Worm (Caenorhabditis elegans) whole organism, young adult: Measurements from ENCODE around the gene Y42G9A.3.

ENCODE experiments used
- ama-1 ChIP-seq, 3 experiments: fragments of 150-350 bp in 1 of 3; sonication (generic microtip) in 2 of 3; optimal IDR thresholded peaks; 2 replicates each; lab custom pipeline; 2014 to 2018; ENCODE audit warnings: missing biosample characterization in 2 of 3, missing genetic modification characterization in 2 of 3, missing genetic modification reagents in 2 of 3
- die-1 ChIP-seq: sonication (generic microtip); optimal IDR thresholded peaks from 2 replicates; lab custom pipeline; 2016; ENCODE audit warnings: missing genotype, mild to moderate bottlenecking, missing genetic modification characterization, missing compliant biosample characterization
- hmg-20 ChIP-seq: fragments of 200-800 bp; sonication (Bioruptor generic); IDR thresholded peaks from 2 replicates; pipeline ENCODE4 v1.3.6; 2022; ENCODE audit warnings: missing genetic modification reagents, missing genetic modification characterization, missing compliant biosample characterization
- let-607 ChIP-seq, 2 experiments: fragments of 200-800 bp in 1 of 2; sonication (Bioruptor generic) in 1 of 2; sonication (generic microtip) in 1 of 2; optimal IDR thresholded peaks; 2 replicates each; lab custom pipeline; 2016 to 2018; ENCODE audit warnings: mild to moderate bottlenecking in 2 of 2, missing compliant biosample characterization in 2 of 2, missing genetic modification characterization in 2 of 2, moderate library complexity in 2 of 2, missing genotype in 1 of 2
- lin-35 ChIP-seq, 3 experiments: fragments of 150-350 bp in 2 of 3; sonication (generic microtip) in 1 of 3; optimal IDR thresholded peaks; 2 replicates each; lab custom pipeline; 2014 to 2018; ENCODE audit warnings: missing biosample characterization in 3 of 3, missing genetic modification characterization in 3 of 3, missing genetic modification reagents in 3 of 3
- madf-10 ChIP-seq: sonication (generic microtip); optimal IDR thresholded peaks from 2 replicates; lab custom pipeline; 2016; ENCODE audit warnings: mild to moderate bottlenecking, missing genetic modification characterization, missing compliant biosample characterization
- madf-3 ChIP-seq: fragments of 200-800 bp; sonication (Bioruptor generic); IDR thresholded peaks from 2 replicates; pipeline ENCODE4 v1.3.6; 2022; ENCODE audit warnings: missing genetic modification reagents, missing genetic modification characterization, missing compliant biosample characterization
- nhr-27 ChIP-seq: fragments of 200-800 bp; sonication (Bioruptor generic); optimal IDR thresholded peaks from 2 replicates; lab custom pipeline; 2018; ENCODE audit warnings: mild to moderate bottlenecking, missing genetic modification characterization, moderate library complexity, missing compliant biosample characterization
- nhr-90 ChIP-seq: sonication (generic microtip); optimal IDR thresholded peaks from 2 replicates; lab custom pipeline; 2016; ENCODE audit warnings: missing genotype, mild to moderate bottlenecking, missing genetic modification characterization, missing compliant biosample characterization
- unc-62 ChIP-seq: fragments of 150-350 bp; optimal IDR thresholded peaks from 2 replicates; lab custom pipeline; 2014; ENCODE audit warnings: missing biosample characterization, missing genetic modification reagents, missing genetic modification characterization
- ztf-26 ChIP-seq: sonication (generic microtip); optimal IDR thresholded peaks from 2 replicates; lab custom pipeline; 2017; ENCODE audit warnings: missing genetic modification characterization, missing compliant biosample characterization

DNA sequence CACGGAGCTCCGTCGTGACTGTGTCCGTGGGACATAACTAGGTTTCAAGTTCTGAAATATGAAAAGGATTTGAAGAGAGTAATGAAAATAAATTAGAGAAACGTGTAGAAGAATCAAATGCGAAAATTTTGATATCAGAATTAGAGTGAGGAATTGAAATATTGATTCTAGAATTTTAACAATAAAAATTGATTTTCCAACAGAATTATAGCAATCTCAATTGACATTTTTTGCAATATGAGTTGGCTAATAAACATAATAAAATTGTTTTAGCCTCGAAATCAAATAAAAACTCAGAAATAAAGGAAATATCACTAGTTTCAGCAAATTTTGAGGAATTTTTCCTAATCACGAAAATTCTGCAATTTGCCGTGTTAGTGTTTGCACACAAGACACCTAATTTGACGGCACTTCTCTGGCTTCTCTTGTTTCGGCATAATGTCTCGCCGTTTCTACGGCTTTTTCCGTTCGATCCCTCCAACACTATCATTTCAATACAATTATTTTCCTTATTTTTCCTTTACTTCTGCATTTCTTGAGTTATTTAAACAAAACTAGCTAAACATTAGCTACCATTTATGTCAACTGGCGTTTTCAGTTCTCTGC is 29.7 kb upstream of the Y42G9A.3 start, which contains the start of gene nmt-1:
- TF ChIP-seq ama-1 (optimal IDR thresholded peaks at IDR 0.05; lab: Kevin White, UChicago), result no peak
- no peak for TF ChIP-seq ama-1 (GFP tag; optimal IDR thresholded peaks at IDR 0.05; lab: Kevin White, UChicago)
- TF ChIP-seq madf-3 (GFP tag; lab: Robert Waterston, UW), result no peak
- TF ChIP-seq ztf-26 (tag; lab: Kevin White, UChicago), result no peak
- TF ChIP-seq hmg-20 (GFP tag; lab: Robert Waterston, UW), result no peak
- no peak for TF ChIP-seq unc-62 (GFP tag; lab: Kevin White, UChicago)
- no peak for TF ChIP-seq die-1 (tag; lab: Kevin White, UChicago)
- no peak for TF ChIP-seq nhr-90 (tag; lab: Kevin White, UChicago)
- TF ChIP-seq let-607 (tag; optimal IDR thresholded peaks at IDR 0.05; lab: Kevin White, UChicago), result no peak
- TF ChIP-seq madf-10, result no peak
- no peak for TF ChIP-seq nhr-27 (tag; lab: Kevin White, UChicago)
- TF ChIP-seq lin-35 (GFP tag; optimal IDR thresholded peaks at IDR 0.05; lab: Kevin White, UChicago), result no peak
